Fruit fly (Drosophila melanogaster): ENCODE data around the gene inaF-C.

inaF-C gene

dm6 chrX:11715937-11716730 is 15.4 kb downstream of the inaF-C start (continued):
- TF ChIP-seq gro (GFP tag; optimal IDR thresholded peaks at IDR 0.05) (peak; percentile 91), CG3726 (GFP tag; IDR thresholded peaks at IDR 0.05) (peak; percentile 45; the same call in 1 of the 3 replicates), dysf (GFP tag; IDR thresholded peaks at IDR 0.05) (peak; percentile 92), CG11723 (GFP tag; optimal IDR thresholded peaks at IDR 0.05) (peak; percentile 71), Ravus (GFP tag; IDR thresholded peaks at IDR 0.05) (peak; percentile 67), CG10543 (GFP tag; optimal IDR thresholded peaks at IDR 0.05) (peak; percentile 37), CG7357 (GFP tag; IDR thresholded peaks at IDR 0.05) (peak; percentile 80), Dfd (GFP tag; optimal IDR thresholded peaks at IDR 0.05) (no peak), CG7928 (GFP tag; optimal IDR thresholded peaks at IDR 0.05) (peak; percentile 13), Hmr (GFP tag; optimal IDR thresholded peaks at IDR 0.05) (peak; percentile 88), CG15514 (GFP tag; optimal IDR thresholded peaks at IDR 0.05) (peak; percentile 51), CG1792 (GFP tag; optimal IDR thresholded peaks at IDR 0.05) (peak; percentile 79), CG3995 (GFP tag; optimal IDR thresholded peaks at IDR 0.05) (peak; percentile 56), ranshi (GFP tag; IDR thresholded peaks at IDR 0.05) (peak; percentile 73; the same call in 1 of the 2 replicates), CG2875 (GFP tag; optimal IDR thresholded peaks at IDR 0.05) (peak; percentile 77), trh (GFP tag; optimal IDR thresholded peaks at IDR 0.05) (peak; percentile 69), CG10565 (GFP tag; optimal IDR thresholded peaks at IDR 0.05) (peak; percentile 64), Gsc (GFP tag; IDR thresholded peaks at IDR 0.05) (peak; percentile 65), kah (GFP tag; optimal IDR thresholded peaks at IDR 0.05) (peak; percentile 62), ro (GFP tag; IDR thresholded peaks at IDR 0.05) (peak; percentile 78), CG7745 (tag; optimal IDR thresholded peaks at IDR 0.05) (no peak), Trl (optimal IDR thresholded peaks at IDR 0.05) (peak in 1 of 2 experiments; percentile 7), Trl (GFP tag; optimal IDR thresholded peaks at IDR 0.05) (peak; percentile 66), CG9727 (GFP tag; optimal IDR thresholded peaks at IDR 0.05) (peak; percentile 91), CG16863 (GFP tag; optimal IDR thresholded peaks at IDR 0.05) (peak; percentile 85), CG3838 (GFP tag; optimal IDR thresholded peaks at IDR 0.05) (peak; percentile 44), GATAe (GFP tag; conservative IDR thresholded peaks at IDR 0.05) (peak; percentile 60), unpg (GFP tag; optimal IDR thresholded peaks at IDR 0.05) (peak; percentile 87), Hr78 (GFP tag; optimal IDR thresholded peaks at IDR 0.05) (peak in 1 of 2 experiments; percentile 57), Doc2 (GFP tag; IDR thresholded peaks at IDR 0.05) (peak; percentile 53), CG4328 (GFP tag; optimal IDR thresholded peaks at IDR 0.05) (peak; percentile 76), MTF-1 (GFP tag; optimal IDR thresholded peaks at IDR 0.05; ENCODE audit: borderline replicate concordance) (peak; percentile 66), Rx (GFP tag; IDR thresholded peaks at IDR 0.05) (peak; percentile 64), CG31441 (GFP tag; IDR thresholded peaks at IDR 0.05) (peak; percentile 85), ase (GFP tag; IDR thresholded peaks at IDR 0.05) (peak; percentile 63; the same call in 2 of the 3 replicates), CG9609 (GFP tag; optimal IDR thresholded peaks at IDR 0.05) (peak; percentile 84), CG16815 (GFP tag; optimal IDR thresholded peaks at IDR 0.05) (peak; percentile 86), CG13296 (GFP tag; optimal IDR thresholded peaks at IDR 0.05) (peak; percentile 86), lbe (GFP tag; optimal IDR thresholded peaks at IDR 0.05) (peak; percentile 82), YL-1 (GFP tag; optimal IDR thresholded peaks at IDR 0.05) (peak; percentile 24), maf-S (GFP tag; optimal IDR thresholded peaks at IDR 0.05) (peak; percentile 69), peb (GFP tag; IDR thresholded peaks at IDR 0.05) (peak; percentile 49; the same call in 1 of the 2 replicates), kni (GFP tag; optimal IDR thresholded peaks at IDR 0.05) (no peak), CG12071 (GFP tag; optimal IDR thresholded peaks at IDR 0.05) (peak; percentile 84), her (GFP tag; optimal IDR thresholded peaks at IDR 0.05) (peak; percentile 63), caup (GFP tag; optimal IDR thresholded peaks at IDR 0.05; ENCODE audit: severe bottlenecking) (peak; percentile 86), zf30C (GFP tag; optimal IDR thresholded peaks at IDR 0.05) (no peak), sens (GFP tag) (peak; percentile 96), esg (GFP tag; conservative IDR thresholded peaks at IDR 0.05) (peak; percentile 76)
